Worm (Caenorhabditis elegans): Measurements from ENCODE around the gene T26C12.2.

- TF ChIP-seq unc-62 (GFP tag; optimal IDR thresholded peaks at IDR 0.05) (no peak), tbx-8 (GFP tag; optimal IDR thresholded peaks at IDR 0.05) (no peak), bed-3 (GFP tag; optimal IDR thresholded peaks at IDR 0.05) (no peak), lsy-2 (tag; optimal IDR thresholded peaks at IDR 0.05) (no peak), nhr-2 (tag; optimal IDR thresholded peaks at IDR 0.05) (no peak), lin-32 (GFP tag; optimal IDR thresholded peaks at IDR 0.05) (no peak)
Measured at ce11 chrIV:3305575-3305974, 40.0 kb upstream of the T26C12.2 start, which contains the start of gene W08E12.2.

Measured in whole organism, mixed stage, embryonic.